Worm (Caenorhabditis elegans) whole organism, L1 larva: Measurements from ENCODE around the gene C50E3.13.
A peak's percentile ranks its signal among the peaks of the same experiment; 100 is the strongest.

Experiments used
- Y116A8C.19 ChIP-seq: sonication (generic microtip); optimal IDR thresholded peaks from 2 replicates; lab custom pipeline; 2016; ENCODE audit warnings: missing compliant biosample characterization, missing genetic modification characterization, borderline replicate concordance
- aha-1 ChIP-seq: fragments of 150-350 bp; optimal IDR thresholded peaks from 2 replicates; lab custom pipeline; 2014; ENCODE audit warnings: missing biosample characterization, missing genetic modification characterization
- blmp-1 ChIP-seq: fragments of 150-350 bp; optimal IDR thresholded peaks from 2 replicates; lab custom pipeline; 2014; ENCODE audit warnings: missing biosample characterization, missing genetic modification characterization
- ceh-8 ChIP-seq: fragments of 200-800 bp; sonication (Bioruptor generic); optimal IDR thresholded peaks from 2 replicates; lab custom pipeline; 2018; ENCODE audit warnings: mild to moderate bottlenecking, missing genetic modification characterization, moderate library complexity, missing compliant biosample characterization
- ceh-90 ChIP-seq: sonication (generic microtip); optimal IDR thresholded peaks from 2 replicates; lab custom pipeline; 2016; ENCODE audit warnings: missing genetic modification characterization, missing compliant biosample characterization
- dpl-1 ChIP-seq, 3 experiments: fragments of 150-350 bp in 2 of 3; sonication (generic microtip) in 1 of 3; optimal IDR thresholded peaks; 2 replicates each; lab custom pipeline; 2014 to 2017; ENCODE audit warnings: missing biosample characterization in 3 of 3, missing genetic modification characterization in 3 of 3, missing genetic modification reagents in 3 of 3
- egl-13 ChIP-seq: sonication (generic microtip); optimal IDR thresholded peaks from 2 replicates; lab custom pipeline; 2016; ENCODE audit warnings: missing genotype, missing genetic modification reagents, missing genetic modification characterization, missing compliant biosample characterization
- egl-27 ChIP-seq, 2 experiments: fragments of 150-350 bp in 1 of 2; sonication (generic microtip); optimal IDR thresholded peaks; 3 replicates each; lab custom pipeline; 2017 to 2018; ENCODE audit warnings: missing biosample characterization in 2 of 2, missing genetic modification characterization in 2 of 2, missing genetic modification reagents in 2 of 2
- elt-2 ChIP-seq: sonication (generic microtip); optimal IDR thresholded peaks from 2 replicates; lab custom pipeline; 2016; ENCODE audit warnings: missing genetic modification characterization, mild to moderate bottlenecking, inconsistent platforms, missing compliant biosample characterization, missing genetic modification reagents
- elt-3 ChIP-seq, 6 experiments: fragments of 150-350 bp in 1 of 6; sonication (generic microtip); optimal IDR thresholded peaks; 2 replicates each; lab custom pipeline; 2017 to 2018; ENCODE audit warnings: missing biosample characterization in 6 of 6, missing genetic modification characterization in 6 of 6, inconsistent platforms in 1 of 6
- ets-5 ChIP-seq: fragments of 200-800 bp; sonication (Bioruptor generic); IDR thresholded peaks from 2 replicates; pipeline ENCODE4 v1.3.6; 2022; ENCODE audit warnings: missing genetic modification characterization, missing compliant biosample characterization
- fkh-4 ChIP-seq: sonication (generic microtip); optimal IDR thresholded peaks from 2 replicates; lab custom pipeline; 2016; ENCODE audit warnings: missing compliant biosample characterization, missing genetic modification characterization, borderline replicate concordance
- fkh-8 ChIP-seq: sonication (generic microtip); optimal IDR thresholded peaks from 2 replicates; lab custom pipeline; 2016; ENCODE audit warnings: mild to moderate bottlenecking, missing genetic modification characterization, missing compliant biosample characterization
- fos-1 ChIP-seq: fragments of 150-350 bp; optimal IDR thresholded peaks from 2 replicates; lab custom pipeline; 2014; ENCODE audit warnings: missing biosample characterization, missing genetic modification characterization
- hlh-4 ChIP-seq: sonication (generic microtip); optimal IDR thresholded peaks from 2 replicates; lab custom pipeline; 2016; ENCODE audit warnings: mild to moderate bottlenecking, missing genetic modification characterization, missing compliant biosample characterization
- hpl-2 ChIP-seq: fragments of 150-350 bp; optimal IDR thresholded peaks from 2 replicates; lab custom pipeline; 2014; ENCODE audit warnings: missing biosample characterization, missing genetic modification reagents, missing genetic modification characterization
- jun-1 ChIP-seq: fragments of 150-350 bp; optimal IDR thresholded peaks from 2 replicates; lab custom pipeline; 2014; ENCODE audit warnings: missing biosample characterization, missing genetic modification reagents, missing genetic modification characterization
- lin-13 ChIP-seq: fragments of 150-350 bp; optimal IDR thresholded peaks from 2 replicates; lab custom pipeline; 2014; ENCODE audit warnings: missing biosample characterization, missing genetic modification reagents, missing genetic modification characterization
- nhr-11 ChIP-seq: fragments of 150-350 bp; optimal IDR thresholded peaks from 2 replicates; lab custom pipeline; 2014; ENCODE audit warnings: missing biosample characterization, missing genetic modification characterization
- nhr-19 ChIP-seq: fragments of 200-800 bp; sonication (Bioruptor generic); conservative IDR thresholded peaks from 2 replicates; pipeline ENCODE4 v1.3.6; 2022; ENCODE audit warnings: missing genetic modification characterization, missing compliant biosample characterization
- nhr-76 ChIP-seq: sonication (generic microtip); optimal IDR thresholded peaks from 2 replicates; lab custom pipeline; 2017; ENCODE audit warnings: missing biosample characterization, missing genetic modification characterization
- nhr-84 ChIP-seq: sonication (generic microtip); optimal IDR thresholded peaks from 2 replicates; lab custom pipeline; 2017; ENCODE audit warnings: missing biosample characterization, missing genetic modification characterization
- nhr-85 ChIP-seq: sonication (generic microtip); peaks from one replicate; lab custom pipeline; 2016; ENCODE audit warnings: missing genetic modification characterization, inconsistent platforms, missing compliant biosample characterization
- pqm-1 ChIP-seq: sonication (generic microtip); optimal IDR thresholded peaks from 3 replicates; lab custom pipeline; 2017; ENCODE audit warnings: missing biosample characterization, missing genetic modification characterization
- snpc-4 ChIP-seq: fragments of 150-350 bp; optimal IDR thresholded peaks from 2 replicates; lab custom pipeline; 2014; ENCODE audit warnings: missing biosample characterization, missing genetic modification characterization
- sox-4 ChIP-seq: sonication (generic microtip); optimal IDR thresholded peaks from 2 replicates; lab custom pipeline; 2016; ENCODE audit warnings: missing genetic modification characterization, missing compliant biosample characterization
- swsn-7 ChIP-seq: sonication (generic microtip); optimal IDR thresholded peaks from 2 replicates; lab custom pipeline; 2016; ENCODE audit warnings: missing genetic modification characterization, missing compliant biosample characterization
- unc-130 ChIP-seq: fragments of 150-350 bp; optimal IDR thresholded peaks from 2 replicates; lab custom pipeline; 2017; ENCODE audit warnings: missing biosample characterization, missing genetic modification characterization, inconsistent platforms
- unc-30 ChIP-seq: sonication (generic microtip); optimal IDR thresholded peaks from 2 replicates; lab custom pipeline; 2017; ENCODE audit warnings: missing biosample characterization, missing genetic modification characterization
- unc-98 ChIP-seq: fragments of 200-800 bp; sonication (Bioruptor generic); IDR thresholded peaks from 2 replicates; pipeline ENCODE4 v1.3.6; 2022; ENCODE audit warnings: missing genetic modification characterization, missing compliant biosample characterization
- xbp-1 ChIP-seq: sonication (generic microtip); optimal IDR thresholded peaks from 2 replicates; lab custom pipeline; 2016; ENCODE audit warnings: missing genetic modification characterization, missing compliant biosample characterization
- zip-4 ChIP-seq: fragments of 200-800 bp; sonication (Bioruptor generic); optimal IDR thresholded peaks from 2 replicates; lab custom pipeline; 2018; ENCODE audit warnings: mild to moderate bottlenecking, missing genetic modification characterization, moderate library complexity, missing compliant biosample characterization

Gene C50E3.13

DNA sequence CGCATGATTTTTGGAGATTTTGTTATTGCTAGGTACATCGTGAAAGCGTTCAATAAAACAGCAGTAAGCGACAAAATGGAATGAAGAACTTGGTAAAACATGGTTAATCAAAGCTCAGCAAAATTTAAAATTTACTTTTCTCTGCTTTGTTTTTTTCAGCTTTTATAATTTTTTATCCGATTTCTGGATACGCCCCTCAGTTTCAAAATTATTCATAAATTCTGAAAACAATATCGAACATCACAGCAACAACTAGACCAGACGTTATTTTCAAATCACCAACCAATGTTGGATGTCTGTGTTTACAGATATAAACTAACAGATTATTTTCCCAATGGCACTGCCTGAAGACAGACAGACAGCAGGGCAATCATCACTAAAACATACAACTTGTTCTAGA, 10.6 kb upstream of the C50E3.13 start, which contains the start of gene srd-31:
Gene srd-31, minus strand, starts transcription at position 101 of the 400 bp plus-strand sequence.
- no peak for TF ChIP-seq nhr-19
- TF ChIP-seq unc-130 (tag; lab: Kevin White, UChicago) = no peak
- no peak for TF ChIP-seq zip-4 (GFP tag; lab: Kevin White, UChicago)
- no peak for TF ChIP-seq lin-13 (GFP tag; lab: Kevin White, UChicago)
- TF ChIP-seq hlh-4 = no peak
- no peak for TF ChIP-seq fkh-4 (tag; lab: Kevin White, UChicago)
- no peak for TF ChIP-seq elt-2
- no peak for TF ChIP-seq hpl-2 (GFP tag; lab: Kevin White, UChicago)

DNA sequence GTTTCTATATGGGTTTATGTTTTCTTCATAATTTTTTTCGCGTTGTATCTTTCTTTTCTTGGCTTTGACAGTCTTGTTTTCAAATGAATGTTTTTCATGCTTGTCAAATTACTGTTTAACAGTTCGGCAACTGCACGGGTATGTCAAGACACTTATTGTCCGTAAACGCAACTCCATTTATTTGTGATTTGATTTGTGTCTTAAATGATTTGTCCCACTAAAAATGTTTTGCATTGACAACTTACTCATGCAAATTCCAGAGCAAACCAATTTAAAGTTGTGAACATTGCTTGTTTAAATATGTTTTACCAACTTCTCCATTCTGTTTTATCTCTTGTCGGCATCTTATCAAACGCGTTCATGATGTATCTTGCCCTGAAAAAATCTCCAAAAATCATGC, 7.7 kb upstream of the C50E3.13 start, which contains the start of gene srd-25:
Gene srd-25, plus strand, starts transcription at position 301 of the 400 bp plus-strand sequence.
- TF ChIP-seq ceh-90 (tag; lab: Kevin White, UChicago) = no peak
- TF ChIP-seq sox-4 (tag; lab: Kevin White, UChicago) = no peak
- no peak for TF ChIP-seq unc-98 (GFP tag; lab: Robert Waterston, UW)
- no peak for TF ChIP-seq nhr-76 (tag; lab: Kevin White, UChicago)
- TF ChIP-seq Y116A8C.19 (tag; lab: Kevin White, UChicago) = no peak
- no peak for TF ChIP-seq nhr-19
- no peak for TF ChIP-seq fkh-8 (tag; lab: Kevin White, UChicago)
- TF ChIP-seq, all 84 proteins: peak for 0

DNA sequence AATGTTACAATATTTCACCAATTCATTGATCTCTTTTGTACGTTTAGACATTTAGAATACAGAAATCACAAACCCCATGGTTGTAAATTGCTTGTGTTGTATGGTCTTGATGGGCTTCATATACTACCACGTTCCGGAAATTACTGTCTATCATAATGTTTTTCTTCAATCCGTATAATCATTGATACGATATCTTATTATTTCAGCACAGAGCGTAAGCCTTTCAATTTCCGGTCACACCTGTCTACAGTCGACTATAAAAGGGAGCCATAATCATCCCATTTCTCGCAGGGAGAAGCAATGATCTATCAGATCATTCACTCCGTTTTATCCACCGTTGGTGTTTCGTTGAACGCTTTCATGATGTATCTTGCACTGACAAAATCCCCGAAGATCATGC, 5.5 kb upstream of the C50E3.13 start, which contains the start of gene srd-30:
Gene srd-30, plus strand, starts transcription at position 301 of the 400 bp plus-strand sequence.
- TF ChIP-seq snpc-4 = no peak
- TF ChIP-seq egl-27 (tag; optimal IDR thresholded peaks at IDR 0.05; lab: Kevin White, UChicago) = no peak
- TF ChIP-seq, all 84 proteins: peak for 0

DNA sequence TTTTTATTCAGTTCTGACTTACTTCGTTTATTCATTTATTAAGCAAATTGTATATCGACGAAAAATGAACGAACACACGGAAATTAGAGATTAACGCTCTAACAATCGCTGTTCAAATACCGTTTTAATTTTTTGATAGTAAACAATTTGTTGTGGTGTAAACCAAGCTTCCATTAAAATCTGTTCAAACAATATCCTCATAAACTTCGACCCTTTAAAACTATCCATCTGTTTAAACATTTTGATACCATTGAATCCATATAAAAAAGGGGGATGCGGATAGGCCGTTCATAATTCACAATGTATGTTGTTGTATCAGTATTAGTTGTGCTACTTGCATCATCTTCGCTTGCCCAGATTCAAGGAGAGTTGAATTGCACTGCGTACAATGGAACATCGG, 2.5 kb upstream of the C50E3.13 start, which contains the start of gene F07C4.6:
Gene F07C4.6, plus strand, starts transcription at position 301 of the 400 bp plus-strand sequence.
- TF ChIP-seq nhr-84 = no peak
- no peak for TF ChIP-seq jun-1 (tag; lab: Kevin White, UChicago)
- TF ChIP-seq elt-2 = no peak
- no peak for TF ChIP-seq hpl-2 (GFP tag; lab: Kevin White, UChicago)
- no peak for TF ChIP-seq egl-13 (tag; lab: Kevin White, UChicago)
- no peak for TF ChIP-seq swsn-7
- no peak for TF ChIP-seq egl-27 (tag; optimal IDR thresholded peaks at IDR 0.05; lab: Kevin White, UChicago)
- TF ChIP-seq fkh-4 (tag; lab: Kevin White, UChicago) = no peak
- no peak for TF ChIP-seq dpl-1 (GFP tag; optimal IDR thresholded peaks at IDR 0.05; lab: Kevin White, UChicago)
- TF ChIP-seq nhr-11 = no peak
- no peak for TF ChIP-seq ets-5 (GFP tag; lab: Robert Waterston, UW)

DNA sequence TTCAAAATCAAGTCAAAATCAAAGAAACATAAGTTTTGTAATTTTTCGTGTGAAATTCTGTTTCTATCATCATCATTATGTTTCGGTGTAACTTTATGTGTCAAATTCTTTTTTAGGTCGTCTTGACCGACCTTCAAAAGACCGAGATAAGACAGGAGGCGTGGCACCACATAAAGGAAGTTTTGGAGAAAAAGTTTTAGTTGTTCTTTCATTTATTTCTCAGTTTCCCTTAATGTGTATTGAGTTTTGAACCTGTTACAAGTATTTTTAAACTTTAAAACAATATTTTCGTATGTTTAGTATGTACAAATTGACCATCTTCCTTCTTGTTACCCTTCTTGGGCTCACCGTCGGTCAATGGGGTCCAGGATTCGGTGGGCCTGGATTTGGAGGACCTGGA, 600 bp upstream of the C50E3.13 start, which contains the start of gene grsp-4:
Gene grsp-4, plus strand, starts transcription at position 301 of the 400 bp plus-strand sequence.
- TF ChIP-seq elt-3 (tag; optimal IDR thresholded peaks at IDR 0.05; lab: Kevin White, UChicago) (no peak), lin-13 (GFP tag; lab: Kevin White, UChicago) (no peak), aha-1 (tag; lab: Kevin White, UChicago) (no peak), hlh-4 (no peak), nhr-84 (no peak), nhr-85 (tag; lab: Kevin White, UChicago) (peak; percentile 48), blmp-1 (tag; lab: Kevin White, UChicago) (peak; percentile 52), fos-1 (tag; lab: Kevin White, UChicago) (no peak), pqm-1 (tag; lab: Kevin White, UChicago) (no peak)

DNA sequence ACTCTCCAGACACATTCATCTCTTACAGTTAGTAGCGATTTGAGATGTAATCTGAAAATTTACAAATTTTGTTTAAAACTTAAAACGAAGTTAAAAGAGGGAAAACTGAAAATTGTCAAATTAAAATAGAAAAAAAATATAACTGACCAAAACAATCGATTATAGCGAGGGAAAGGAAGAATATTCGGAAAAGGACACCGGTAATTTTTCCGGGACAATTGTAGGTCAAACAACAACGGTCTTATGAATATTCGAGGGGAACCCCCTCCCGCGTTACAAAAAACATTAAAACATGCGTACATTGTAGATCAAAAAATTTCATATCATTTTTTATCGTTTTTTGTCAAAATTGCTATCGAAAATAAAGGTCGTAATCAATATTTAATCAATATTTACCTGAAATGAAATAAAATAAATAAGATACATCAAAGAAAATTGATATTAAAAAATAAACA, 2.0 kb downstream of the C50E3.13 start, which contains the start of gene C50E3.12:
Gene C50E3.12, minus strand, starts transcription at position 51 of the 455 bp plus-strand sequence.
- no peak for TF ChIP-seq fkh-8 (tag; lab: Kevin White, UChicago)

DNA sequence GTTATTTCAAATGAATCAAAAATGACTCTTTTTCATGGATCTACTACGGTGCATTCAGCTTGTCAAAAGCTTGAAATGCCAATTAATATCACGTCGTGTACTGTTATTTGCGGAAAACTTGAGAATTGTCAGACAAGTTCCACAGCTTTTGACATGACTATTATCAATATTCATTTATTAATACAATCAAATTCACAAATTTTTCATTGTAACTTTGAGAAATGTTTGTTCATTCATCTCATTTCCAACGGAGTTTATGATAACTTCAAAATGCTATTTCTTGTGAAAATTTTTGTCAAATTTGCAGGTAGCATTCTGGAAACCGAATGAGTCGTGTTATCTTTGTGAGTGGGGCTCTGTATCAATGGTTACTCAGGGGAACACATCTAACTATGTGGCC, 5.9 kb downstream of the C50E3.13 start, which contains the start of gene C50E3.15:
Gene C50E3.15, plus strand, starts transcription at position 301 of the 400 bp plus-strand sequence.
- no peak for TF ChIP-seq unc-30
- no peak for TF ChIP-seq ceh-8 (GFP tag; lab: Kevin White, UChicago)
- no peak for TF ChIP-seq xbp-1 (tag; lab: Kevin White, UChicago)
- no peak for TF ChIP-seq elt-3 (tag; optimal IDR thresholded peaks at IDR 0.05; lab: Kevin White, UChicago)
